Worm (Caenorhabditis elegans): ENCODE data around the gene dmsr-15.

Gene dmsr-15

ce11 chrV:6831539-6831938 lies 2.9 kb upstream of the dmsr-15 start:
- TF ChIP-seq pros-1 (tag; optimal IDR thresholded peaks at IDR 0.05) (no peak), che-1 (tag; optimal IDR thresholded peaks at IDR 0.05) (no peak), ceh-48 (tag; optimal IDR thresholded peaks at IDR 0.05) (no peak), unc-86 (tag; optimal IDR thresholded peaks at IDR 0.05) (no peak), ceh-24 (tag; optimal IDR thresholded peaks at IDR 0.05) (no peak), K09A11.1 (tag; optimal IDR thresholded peaks at IDR 0.05; ENCODE audit: insufficient read depth) (no peak), rnt-1 (tag; optimal IDR thresholded peaks at IDR 0.05) (no peak), ceh-2 (tag; optimal IDR thresholded peaks at IDR 0.05) (no peak), hlh-30 (tag; optimal IDR thresholded peaks at IDR 0.05; ENCODE audit: insufficient read depth) (no peak), C08G9.2 (tag; optimal IDR thresholded peaks at IDR 0.05) (no peak), ceh-19 (GFP tag; optimal IDR thresholded peaks at IDR 0.05) (no peak), npax-4 (tag; optimal IDR thresholded peaks at IDR 0.05) (no peak), ceh-30 (tag; optimal IDR thresholded peaks at IDR 0.05) (no peak)

ce11 chrV:6830755-6831227 lies 2.1 kb upstream of the dmsr-15 start, which contains the start of gene col-142:
TSS of gene col-142 (plus strand) at chrV:6831177.
- TF ChIP-seq dmd-4 (tag; optimal IDR thresholded peaks at IDR 0.05; ENCODE audit: borderline replicate concordance) = no peak
- TF ChIP-seq ceh-14 (tag; optimal IDR thresholded peaks at IDR 0.05) = no peak
- TF ChIP-seq K09A11.1 (tag; optimal IDR thresholded peaks at IDR 0.05; ENCODE audit: insufficient read depth) = no peak
- no peak for TF ChIP-seq ceh-22 (tag; optimal IDR thresholded peaks at IDR 0.05)
- no peak for TF ChIP-seq lin-11 (tag; optimal IDR thresholded peaks at IDR 0.05)
- TF ChIP-seq tbx-2 (tag; optimal IDR thresholded peaks at IDR 0.05) = no peak
- no peak for TF ChIP-seq sox-2 (GFP tag; IDR thresholded peaks at IDR 0.05)
- no peak for TF ChIP-seq ceh-48 (tag; optimal IDR thresholded peaks at IDR 0.05)
- no peak for TF ChIP-seq pha-4 (tag; optimal IDR thresholded peaks at IDR 0.05)
- no peak for TF ChIP-seq K02D7.2 (tag; optimal IDR thresholded peaks at IDR 0.05)
- TF ChIP-seq ceh-31 (tag; optimal IDR thresholded peaks at IDR 0.05) = no peak
- TF ChIP-seq ceh-18 (tag; optimal IDR thresholded peaks at IDR 0.05) = no peak
- no peak for TF ChIP-seq nhr-11 (tag; optimal IDR thresholded peaks at IDR 0.05)
- TF ChIP-seq ama-1 (optimal IDR thresholded peaks at IDR 0.05) = no peak
- no peak for TF ChIP-seq fax-1 (tag; optimal IDR thresholded peaks at IDR 0.05)
- TF ChIP-seq unc-42 (tag; optimal IDR thresholded peaks at IDR 0.05) = no peak
- no peak for TF ChIP-seq C08G9.2 (tag; optimal IDR thresholded peaks at IDR 0.05)
- TF ChIP-seq ceh-19 (GFP tag; optimal IDR thresholded peaks at IDR 0.05) = no peak
- TF ChIP-seq hlh-13 (GFP tag; optimal IDR thresholded peaks at IDR 0.05) = no peak

ce11 chrV:6830075-6830474 lies 1.4 kb upstream of the dmsr-15 start:
- peak; percentile 18 for TF ChIP-seq hlh-6 (tag; optimal IDR thresholded peaks at IDR 0.05)
- no peak for TF ChIP-seq ceh-34 (tag; optimal IDR thresholded peaks at IDR 0.05)
- no peak for TF ChIP-seq madf-2 (tag; optimal IDR thresholded peaks at IDR 0.05)
- TF ChIP-seq ref-2 (tag; optimal IDR thresholded peaks at IDR 0.05) = no peak
- TF ChIP-seq ceh-2 (tag; optimal IDR thresholded peaks at IDR 0.05) = no peak
- no peak for TF ChIP-seq C08G9.2 (tag; optimal IDR thresholded peaks at IDR 0.05)
- peak; percentile 24 for TF ChIP-seq tbx-7 (tag; optimal IDR thresholded peaks at IDR 0.05)
- TF ChIP-seq ceh-22 (tag; optimal IDR thresholded peaks at IDR 0.05) = no peak
- no peak for TF ChIP-seq ets-4 (tag; optimal IDR thresholded peaks at IDR 0.05)
- no peak for TF ChIP-seq fkh-10 (GFP tag; optimal IDR thresholded peaks at IDR 0.05)
- no peak for TF ChIP-seq ceh-19 (GFP tag; optimal IDR thresholded peaks at IDR 0.05)
- TF ChIP-seq ceh-31 (tag; optimal IDR thresholded peaks at IDR 0.05) = no peak
- peak; percentile 9 for TF ChIP-seq sox-4 (tag; optimal IDR thresholded peaks at IDR 0.05)

ce11 chrV:6829404-6829803 lies 718 bp upstream of the dmsr-15 start, which contains the start of gene col-141:
TSS of gene col-141 (plus strand) at chrV:6829704.
- TF ChIP-seq dmd-4 (tag; optimal IDR thresholded peaks at IDR 0.05; ENCODE audit: borderline replicate concordance) (no peak), rnt-1 (tag; optimal IDR thresholded peaks at IDR 0.05) (no peak), F13H6.1 (tag; optimal IDR thresholded peaks at IDR 0.05) (no peak), gmeb-2 (tag; optimal IDR thresholded peaks at IDR 0.05) (no peak)

All from whole organism, late embryonic.